Worm (Caenorhabditis elegans) whole organism, midembryonic: Measurements from ENCODE around the gene cox-18.

Experiments used
- cog-1 ChIP-seq: sonication (generic microtip); optimal IDR thresholded peaks from 2 replicates; lab custom pipeline; 2016; ENCODE audit warnings: missing genetic modification characterization, missing compliant biosample characterization
- med-1 ChIP-seq: sonication (generic microtip); optimal IDR thresholded peaks from 2 replicates; lab custom pipeline; 2017; ENCODE audit warnings: missing genetic modification characterization, mild to moderate bottlenecking, missing compliant biosample characterization, antibody characterized with exemption, missing genetic modification reagents; ENCODE audit not compliant: insufficient read depth
- ztf-29 ChIP-seq: fragments of 200-800 bp; sonication (Bioruptor generic); IDR thresholded peaks from 2 replicates; pipeline ENCODE4 v1.3.6; 2022; ENCODE audit warnings: missing genetic modification reagents, missing genetic modification characterization, missing compliant biosample characterization

DNA sequence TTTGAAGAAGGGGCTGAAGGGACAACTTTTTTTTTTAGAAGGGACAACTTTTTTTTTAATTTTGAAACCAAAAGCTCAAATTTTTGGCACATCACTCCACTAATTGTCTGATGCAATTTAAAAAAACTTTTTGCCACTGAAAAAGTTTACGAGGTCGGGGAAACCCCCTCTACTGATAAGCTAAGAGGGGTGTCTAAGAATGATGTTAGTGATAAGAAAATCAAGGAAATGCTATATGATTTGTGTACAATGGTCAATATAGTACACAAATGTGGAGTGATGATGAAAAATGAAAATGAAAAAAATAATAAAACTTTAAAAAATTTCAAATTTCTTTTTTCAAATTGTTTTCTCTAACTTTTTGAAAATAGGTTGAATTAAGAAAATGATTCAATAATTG lies 50.3 kb downstream of the cox-18 start:
- TF ChIP-seq cog-1 (tag; lab: Kevin White, UChicago) (no peak), med-1 (GFP tag; lab: Kevin White, UChicago) (no peak), ztf-29 (GFP tag; lab: Robert Waterston, UW) (no peak)
